Fruit fly (Drosophila melanogaster) whole organism, pupa: ENCODE results near the gene Lk6.

Source experiments
- CG12605 ChIP-seq: fragments of 200-800 bp; sonication (Bioruptor generic); IDR thresholded peaks from 2 replicates; pipeline ENCODE4 v1.3.6; 2022; ENCODE audit warnings: missing biosample characterization, missing genetic modification characterization
- CG15710 ChIP-seq: fragments of 200-800 bp; sonication (Bioruptor generic); optimal IDR thresholded peaks from 2 replicates; lab custom pipeline; 2018; ENCODE audit warnings: missing biosample characterization, mild to moderate bottlenecking, missing genetic modification characterization, moderate library complexity
- CG32121 ChIP-seq: fragments of 200-800 bp; sonication (Bioruptor generic); IDR thresholded peaks from 2 replicates; pipeline ENCODE4 v1.3.6; 2022; ENCODE audit warnings: missing biosample characterization, missing genetic modification characterization
- CG4496 ChIP-seq: fragments of 200-800 bp; sonication (Bioruptor generic); IDR thresholded peaks from 3 replicates; pipeline ENCODE4 v1.3.6; 2022; ENCODE audit warnings: missing biosample characterization, missing genetic modification characterization
- CG8301 ChIP-seq: fragments of 200-800 bp; sonication (Bioruptor generic); optimal IDR thresholded peaks from 2 replicates; lab custom pipeline; 2018; ENCODE audit warnings: missing biosample characterization, mild to moderate bottlenecking, missing genetic modification characterization
- EcR ChIP-seq: fragments of 200-800 bp; sonication (Bioruptor generic); optimal IDR thresholded peaks from 3 replicates; lab custom pipeline; 2019; ENCODE audit warnings: missing biosample characterization, missing genetic modification characterization, mild to moderate bottlenecking, moderate library complexity, missing genetic modification reagents
- Pif1B ChIP-seq: fragments of 200-800 bp; sonication (Bioruptor generic); optimal IDR thresholded peaks from 3 replicates; lab custom pipeline; 2016; ENCODE audit warnings: missing biosample characterization, missing genetic modification characterization
- rn ChIP-seq: fragments of 200-800 bp; sonication (Bioruptor generic); IDR thresholded peaks from 2 replicates; pipeline ENCODE4 v1.3.6; 2022; ENCODE audit warnings: missing biosample characterization, missing genetic modification characterization

DNA sequence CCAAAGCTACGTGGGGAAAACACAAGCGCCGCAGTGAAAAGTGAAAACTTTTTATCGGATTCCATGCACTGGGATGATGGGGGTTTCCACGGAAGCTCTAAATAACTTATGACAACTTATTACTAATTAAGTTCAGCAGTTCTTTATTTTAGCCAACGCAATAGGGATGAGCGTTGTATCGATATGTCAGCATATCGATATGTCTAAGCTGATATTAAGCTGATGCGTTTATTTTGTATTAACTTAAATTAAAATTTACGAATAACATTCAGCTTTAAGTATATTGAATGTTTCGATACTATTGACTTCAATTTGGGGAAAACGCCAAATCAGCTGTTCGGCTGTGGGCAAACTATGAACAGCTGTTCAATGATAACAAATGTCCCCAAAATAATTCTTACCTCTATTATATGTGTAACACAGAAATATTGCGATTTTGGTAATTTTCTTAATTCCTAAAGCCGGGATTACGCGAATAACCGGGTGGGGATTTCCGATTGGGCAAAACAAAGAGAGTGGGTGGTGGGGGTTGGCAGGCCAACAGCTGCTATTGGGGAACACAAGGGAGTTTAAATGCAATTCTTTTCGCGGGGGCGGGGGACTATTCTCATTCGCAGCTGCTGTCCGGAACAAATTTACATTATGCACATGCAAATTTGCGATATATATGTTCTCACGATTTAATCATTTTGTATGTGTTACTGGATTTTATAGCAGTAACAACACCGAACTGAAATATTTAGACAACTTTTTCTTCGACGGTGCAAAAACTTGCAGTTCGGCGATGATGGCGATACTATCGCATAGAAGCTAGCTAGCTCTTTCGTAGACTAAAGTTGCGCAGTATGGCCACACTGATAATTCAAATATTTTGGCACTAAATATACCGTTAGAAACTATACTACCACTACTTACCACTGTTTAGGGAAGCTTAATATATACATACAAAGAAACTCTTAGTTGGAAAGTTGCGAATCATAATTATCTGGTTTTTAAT, 14.7 kb downstream of the Lk6 start, which contains the start of gene CG6923:
- TF ChIP-seq Pif1B (GFP tag; lab: Kevin White, UChicago) (no peak), CG8301 (no peak), CG12605 (GFP tag; lab: Robert Waterston, UW) (no peak), CG4496 (GFP tag; lab: Robert Waterston, UW) (no peak), CG15710 (tag; lab: Kevin White, UChicago) (no peak), rn (GFP tag; lab: Robert Waterston, UW) (no peak), EcR (GFP tag; lab: Kevin White, UChicago) (no peak), CG32121 (GFP tag; lab: Robert Waterston, UW) (no peak)
